Worm (Caenorhabditis elegans): ENCODE data around the gene Y37E11B.6.
A peak's percentile ranks its signal among the peaks of the same experiment; 100 is the strongest.

Y37E11B.6 gene

ce11 chrIV:3551777-3552462 is 47.2 kb downstream of the Y37E11B.6 start:
- TF ChIP-seq hnd-1 (tag; optimal IDR thresholded peaks at IDR 0.05) (peak; percentile 43), scrt-1 (GFP tag; IDR thresholded peaks at IDR 0.05) (peak; percentile 80), hmbx-1 (tag; optimal IDR thresholded peaks at IDR 0.05) (peak; percentile 28), ets-7 (tag; optimal IDR thresholded peaks at IDR 0.05) (no peak), ama-1 (optimal IDR thresholded peaks at IDR 0.05) (no peak), ceh-36 (tag; optimal IDR thresholded peaks at IDR 0.05) (peak; percentile 68), tbx-11 (GFP tag; IDR thresholded peaks at IDR 0.05) (peak; percentile 69), ceh-13 (GFP tag; optimal IDR thresholded peaks at IDR 0.05) (peak; percentile 10), F13C5.2 (tag; optimal IDR thresholded peaks at IDR 0.05) (peak; percentile 12), tbx-37 (GFP tag; conservative IDR thresholded peaks at IDR 0.05) (peak; percentile 66; the same call in 1 of the 2 replicates), aly-1 (tag; optimal IDR thresholded peaks at IDR 0.05) (peak; percentile 71), flt-1 (GFP tag; IDR thresholded peaks at IDR 0.05) (peak; percentile 83), B0310.2 (tag; optimal IDR thresholded peaks at IDR 0.05) (peak; percentile 63), sea-1 (GFP tag; conservative IDR thresholded peaks at IDR 0.05) (peak; percentile 76), hmg-4 (GFP tag; optimal IDR thresholded peaks at IDR 0.05) (peak; percentile 83), tra-4 (tag; optimal IDR thresholded peaks at IDR 0.05) (peak; percentile 68), pes-1 (GFP tag; IDR thresholded peaks at IDR 0.05) (peak; percentile 88)
